Worm (Caenorhabditis elegans) whole organism, L4 larva: ENCODE results near the gene B0001.4.
"Not testable (repeated sequence)": the region's sequence is repeated elsewhere in the genome, so short reads cannot be mapped to it uniquely, and the experiment has no call there.

Experiments used
- D1046.2 ChIP-seq: fragments of 200-800 bp; sonication (Bioruptor generic); IDR thresholded peaks from 2 replicates; pipeline ENCODE4 v1.3.6; 2022; ENCODE audit warnings: missing genetic modification characterization, missing compliant biosample characterization
- lin-39 ChIP-seq: fragments of 150-350 bp; optimal IDR thresholded peaks from 2 replicates; lab custom pipeline; 2014; ENCODE audit warnings: missing biosample characterization, missing genetic modification reagents, missing genetic modification characterization
- mdl-1 ChIP-seq, 2 experiments: fragments of 150-350 bp in 1 of 2; sonication (generic microtip) in 1 of 2; optimal IDR thresholded peaks; 2 replicates each; lab custom pipeline; 2014 to 2017; ENCODE audit warnings: missing biosample characterization in 2 of 2, missing genetic modification characterization in 2 of 2
- tra-1 ChIP-seq: fragments of 200-800 bp; sonication (Bioruptor generic); IDR thresholded peaks from 2 replicates; pipeline ENCODE4 v1.3.6; 2022; ENCODE audit warnings: missing genetic modification reagents, missing genetic modification characterization, missing compliant biosample characterization
- unc-130 ChIP-seq: sonication (generic microtip); optimal IDR thresholded peaks from 2 replicates; lab custom pipeline; 2016; ENCODE audit warnings: missing genetic modification reagents, missing genetic modification characterization, missing compliant biosample characterization

DNA sequence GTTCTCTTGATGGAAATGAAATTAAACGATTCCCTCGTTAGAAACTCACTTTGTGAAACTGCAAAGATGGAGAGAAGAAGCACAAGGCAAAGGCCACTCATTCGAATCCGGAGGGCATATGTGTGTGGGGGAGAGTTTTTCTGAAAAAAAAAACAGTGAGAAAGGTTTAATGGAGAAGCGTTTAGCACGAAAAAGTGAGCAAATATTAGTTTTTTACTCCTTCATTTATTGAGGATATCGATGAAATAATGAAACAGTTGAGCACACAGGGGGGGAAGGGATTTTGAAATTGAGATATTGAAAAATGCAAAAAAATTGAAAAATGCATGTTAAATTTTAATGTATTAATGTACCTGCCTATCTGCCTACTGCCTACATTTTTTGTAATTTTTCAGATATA is 40.2 kb upstream of the B0001.4 start, which contains the start of gene nlr-1:
- TF ChIP-seq tra-1; unc-130; mdl-1 (tag; optimal IDR thresholded peaks at IDR 0.05; lab: Kevin White, UChicago); D1046.2; lin-39 (tag; lab: Kevin White, UChicago): not testable (repeated sequence)
